Worm (Caenorhabditis elegans): ENCODE results near the gene trp-2.

trp-2 gene

ce11 chrIII:991581-991980 lies at the start of gene trp-2:
Gene trp-2 (plus strand): TSS chrIII:991881.
- TF ChIP-seq scrt-1 (GFP tag; IDR thresholded peaks at IDR 0.05), result no peak
- no peak for TF ChIP-seq sea-1 (GFP tag; conservative IDR thresholded peaks at IDR 0.05)
- no peak for TF ChIP-seq tra-4 (tag; optimal IDR thresholded peaks at IDR 0.05)
- TF ChIP-seq flt-1 (GFP tag; IDR thresholded peaks at IDR 0.05), result no peak
- no peak for TF ChIP-seq hmg-4 (GFP tag; optimal IDR thresholded peaks at IDR 0.05)
- no peak for TF ChIP-seq F13C5.2 (tag; optimal IDR thresholded peaks at IDR 0.05)
- TF ChIP-seq ets-7 (tag; optimal IDR thresholded peaks at IDR 0.05), result no peak
- TF ChIP-seq tbx-37 (GFP tag; conservative IDR thresholded peaks at IDR 0.05), result no peak
- no peak for TF ChIP-seq hmbx-1 (tag; optimal IDR thresholded peaks at IDR 0.05)
- TF ChIP-seq pes-1 (GFP tag; IDR thresholded peaks at IDR 0.05), result no peak
- TF ChIP-seq tbx-11 (GFP tag; IDR thresholded peaks at IDR 0.05), result no peak
- TF ChIP-seq ama-1 (optimal IDR thresholded peaks at IDR 0.05), result no peak
- TF ChIP-seq ceh-36 (tag; optimal IDR thresholded peaks at IDR 0.05), result no peak
- no peak for TF ChIP-seq ceh-13 (GFP tag; optimal IDR thresholded peaks at IDR 0.05)
- no peak for TF ChIP-seq hnd-1 (tag; optimal IDR thresholded peaks at IDR 0.05)
- no peak for TF ChIP-seq B0310.2 (tag; optimal IDR thresholded peaks at IDR 0.05)
- TF ChIP-seq aly-1 (tag; optimal IDR thresholded peaks at IDR 0.05), result no peak

ce11 chrIII:941958-942357 lies 49.7 kb upstream of the trp-2 start:
- TF ChIP-seq scrt-1 (GFP tag; IDR thresholded peaks at IDR 0.05), result no peak
- TF ChIP-seq sea-1 (GFP tag; conservative IDR thresholded peaks at IDR 0.05), result no peak
- TF ChIP-seq tbx-11 (GFP tag; IDR thresholded peaks at IDR 0.05), result no peak
- no peak for TF ChIP-seq tbx-37 (GFP tag; conservative IDR thresholded peaks at IDR 0.05)
- TF ChIP-seq ets-7 (tag; optimal IDR thresholded peaks at IDR 0.05), result no peak
- TF ChIP-seq B0310.2 (tag; optimal IDR thresholded peaks at IDR 0.05), result no peak
- TF ChIP-seq hmg-4 (GFP tag; optimal IDR thresholded peaks at IDR 0.05), result no peak
- no peak for TF ChIP-seq F13C5.2 (tag; optimal IDR thresholded peaks at IDR 0.05)
- TF ChIP-seq hnd-1 (tag; optimal IDR thresholded peaks at IDR 0.05), result no peak
- no peak for TF ChIP-seq aly-1 (tag; optimal IDR thresholded peaks at IDR 0.05)
- TF ChIP-seq flt-1 (GFP tag; IDR thresholded peaks at IDR 0.05), result no peak
- no peak for TF ChIP-seq ama-1 (optimal IDR thresholded peaks at IDR 0.05)
- TF ChIP-seq ceh-36 (tag; optimal IDR thresholded peaks at IDR 0.05), result no peak
- TF ChIP-seq hmbx-1 (tag; optimal IDR thresholded peaks at IDR 0.05), result no peak

DNA sequence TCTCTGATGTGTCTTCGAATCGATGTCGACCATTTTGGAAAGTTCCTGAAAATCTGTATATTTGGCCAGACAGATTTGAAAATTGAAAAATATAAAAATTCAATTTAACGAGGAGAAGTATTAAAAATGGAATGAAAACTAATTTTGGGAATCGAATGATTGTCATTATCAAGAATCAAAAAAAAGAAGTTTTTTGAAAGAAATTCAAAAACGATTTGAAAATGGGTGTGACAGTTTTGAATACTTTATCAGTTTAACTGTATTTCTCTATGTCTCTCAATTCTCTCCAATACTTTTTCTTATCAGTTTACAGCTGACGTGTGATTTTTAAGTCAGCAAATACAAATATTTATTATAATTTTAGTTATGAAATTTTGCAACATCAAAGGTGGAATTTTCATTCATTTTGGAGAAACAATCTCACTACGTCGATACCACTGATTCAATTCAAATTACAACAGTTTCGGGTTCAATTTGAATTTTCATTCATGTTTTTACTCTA lies 48.2 kb upstream of the trp-2 start, which contains the start of gene fbxa-59:
fbxa-59 (minus strand) TSS at position 51 of the 502 bp plus-strand sequence.
- TF ChIP-seq ets-7 (tag; optimal IDR thresholded peaks at IDR 0.05) (no peak), hmbx-1 (tag; optimal IDR thresholded peaks at IDR 0.05) (no peak), ceh-36 (tag; optimal IDR thresholded peaks at IDR 0.05) (no peak), tra-4 (tag; optimal IDR thresholded peaks at IDR 0.05) (no peak), flt-1 (GFP tag; IDR thresholded peaks at IDR 0.05) (no peak), F13C5.2 (tag; optimal IDR thresholded peaks at IDR 0.05) (no peak), B0310.2 (tag; optimal IDR thresholded peaks at IDR 0.05) (no peak), hnd-1 (tag; optimal IDR thresholded peaks at IDR 0.05) (no peak), scrt-1 (GFP tag; IDR thresholded peaks at IDR 0.05) (no peak), hmg-4 (GFP tag; optimal IDR thresholded peaks at IDR 0.05) (no peak), ama-1 (optimal IDR thresholded peaks at IDR 0.05) (no peak), sea-1 (GFP tag; conservative IDR thresholded peaks at IDR 0.05) (no peak), tbx-37 (GFP tag; conservative IDR thresholded peaks at IDR 0.05) (no peak), pes-1 (GFP tag; IDR thresholded peaks at IDR 0.05) (no peak), ceh-13 (GFP tag; optimal IDR thresholded peaks at IDR 0.05) (no peak), aly-1 (tag; optimal IDR thresholded peaks at IDR 0.05) (no peak), tbx-11 (GFP tag; IDR thresholded peaks at IDR 0.05) (no peak)

DNA sequence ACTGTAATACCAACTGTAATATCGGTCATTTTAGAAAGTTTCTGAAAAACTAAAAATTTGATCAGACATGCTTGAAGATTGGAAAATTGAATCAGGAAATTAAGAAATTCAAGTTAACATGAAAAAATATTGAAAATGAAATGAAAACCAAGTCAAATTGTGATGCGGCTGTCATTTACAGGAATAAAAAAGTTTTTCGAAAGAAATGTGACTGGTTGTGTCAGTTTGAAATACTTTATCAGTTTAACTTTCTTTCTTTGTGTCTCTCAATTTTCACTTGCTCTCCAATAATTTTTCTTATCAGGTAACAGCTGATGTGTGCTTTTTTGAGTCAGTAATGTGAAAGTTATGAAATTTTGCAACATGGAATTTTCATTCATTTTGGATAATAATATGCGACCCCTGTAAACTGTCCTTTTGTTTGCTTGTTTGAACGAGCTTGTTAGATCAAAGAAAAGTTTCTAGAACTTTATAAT lies 45.4 kb upstream of the trp-2 start, which contains the start of gene fbxa-60:
fbxa-60 (minus strand) TSS at position 51 of the 476 bp plus-strand sequence.
- no peak for TF ChIP-seq pes-1 (GFP tag; IDR thresholded peaks at IDR 0.05)
- no peak for TF ChIP-seq tra-4 (tag; optimal IDR thresholded peaks at IDR 0.05)
- no peak for TF ChIP-seq tbx-11 (GFP tag; IDR thresholded peaks at IDR 0.05)
- TF ChIP-seq ceh-36 (tag; optimal IDR thresholded peaks at IDR 0.05), result no peak
- TF ChIP-seq F13C5.2 (tag; optimal IDR thresholded peaks at IDR 0.05), result no peak
- no peak for TF ChIP-seq ceh-13 (GFP tag; optimal IDR thresholded peaks at IDR 0.05)
- TF ChIP-seq hmbx-1 (tag; optimal IDR thresholded peaks at IDR 0.05), result no peak
- no peak for TF ChIP-seq tbx-37 (GFP tag; conservative IDR thresholded peaks at IDR 0.05)
- TF ChIP-seq B0310.2 (tag; optimal IDR thresholded peaks at IDR 0.05), result no peak
- TF ChIP-seq flt-1 (GFP tag; IDR thresholded peaks at IDR 0.05), result no peak
- TF ChIP-seq aly-1 (tag; optimal IDR thresholded peaks at IDR 0.05), result no peak

- TF ChIP-seq ceh-13 (GFP tag; optimal IDR thresholded peaks at IDR 0.05), result no peak
- no peak for TF ChIP-seq scrt-1 (GFP tag; IDR thresholded peaks at IDR 0.05)
- TF ChIP-seq ets-7 (tag; optimal IDR thresholded peaks at IDR 0.05), result no peak
- no peak for TF ChIP-seq pes-1 (GFP tag; IDR thresholded peaks at IDR 0.05)
- TF ChIP-seq flt-1 (GFP tag; IDR thresholded peaks at IDR 0.05), result no peak
- no peak for TF ChIP-seq tbx-11 (GFP tag; IDR thresholded peaks at IDR 0.05)
- TF ChIP-seq aly-1 (tag; optimal IDR thresholded peaks at IDR 0.05), result no peak
- TF ChIP-seq hmg-4 (GFP tag; optimal IDR thresholded peaks at IDR 0.05), result no peak
- no peak for TF ChIP-seq sea-1 (GFP tag; conservative IDR thresholded peaks at IDR 0.05)
- no peak for TF ChIP-seq hnd-1 (tag; optimal IDR thresholded peaks at IDR 0.05)
- TF ChIP-seq tra-4 (tag; optimal IDR thresholded peaks at IDR 0.05), result no peak
- no peak for TF ChIP-seq ama-1 (optimal IDR thresholded peaks at IDR 0.05)
- no peak for TF ChIP-seq F13C5.2 (tag; optimal IDR thresholded peaks at IDR 0.05)
- no peak for TF ChIP-seq tbx-37 (GFP tag; conservative IDR thresholded peaks at IDR 0.05)
- TF ChIP-seq B0310.2 (tag; optimal IDR thresholded peaks at IDR 0.05), result no peak
- TF ChIP-seq ceh-36 (tag; optimal IDR thresholded peaks at IDR 0.05), result no peak
- no peak for TF ChIP-seq hmbx-1 (tag; optimal IDR thresholded peaks at IDR 0.05)
These were observed 41.2 kb upstream of the trp-2 start, which contains the start of the genes fbxa-67 and fbxa-11 for ce11 chrIII:950472-950871. Gene fbxa-67 (minus strand): TSS chrIII:950670. Gene fbxa-11 (plus strand): TSS chrIII:950869.

DNA sequence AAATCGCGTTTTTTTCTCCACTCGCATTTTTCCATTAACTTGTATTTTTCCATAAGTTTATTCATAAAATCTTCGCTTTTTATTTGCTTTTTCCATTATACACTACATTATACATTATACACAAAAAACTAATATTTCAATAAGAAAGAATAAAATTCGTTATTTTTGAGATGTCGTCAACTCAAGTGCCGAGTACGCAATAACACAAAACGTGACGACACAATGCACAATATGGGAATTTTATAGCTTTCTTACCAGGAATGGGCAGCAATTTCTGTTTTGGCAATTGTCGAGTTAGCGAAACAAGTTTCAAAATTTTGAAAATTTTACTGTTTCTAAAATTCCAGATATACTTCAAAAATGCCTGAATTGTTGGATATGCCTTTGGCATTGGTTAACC lies 39.5 kb upstream of the trp-2 start, which contains the start of gene fbxa-10:
fbxa-10 (plus strand) TSS at position 207 of the 400 bp plus-strand sequence.
- TF ChIP-seq ceh-36 (tag; optimal IDR thresholded peaks at IDR 0.05) (no peak), tbx-11 (GFP tag; IDR thresholded peaks at IDR 0.05) (no peak)

ce11 chrIII:954553-954952 lies 37.1 kb upstream of the trp-2 start, which contains the start of the genes T12B5.15 and T12B5.14:
Gene T12B5.15 (minus strand): TSS chrIII:954653.
Gene T12B5.14 (plus strand): TSS chrIII:954873.
- TF ChIP-seq aly-1 (tag; optimal IDR thresholded peaks at IDR 0.05) (no peak), tbx-37 (GFP tag; conservative IDR thresholded peaks at IDR 0.05) (no peak), hmbx-1 (tag; optimal IDR thresholded peaks at IDR 0.05) (no peak), ceh-13 (GFP tag; optimal IDR thresholded peaks at IDR 0.05) (no peak), tbx-11 (GFP tag; IDR thresholded peaks at IDR 0.05) (no peak), flt-1 (GFP tag; IDR thresholded peaks at IDR 0.05) (no peak), hmg-4 (GFP tag; optimal IDR thresholded peaks at IDR 0.05) (no peak), scrt-1 (GFP tag; IDR thresholded peaks at IDR 0.05) (no peak), ets-7 (tag; optimal IDR thresholded peaks at IDR 0.05) (no peak)
